Fruit fly (Drosophila melanogaster) whole organism, embryonic: ENCODE results near the gene CG17768.

Experiments used
- Atf-2 ChIP-seq: fragments of 200-800 bp; sonication (Bioruptor generic); optimal IDR thresholded peaks from 2 replicates; lab custom pipeline; 2016; ENCODE audit warnings: missing biosample characterization, missing genetic modification characterization
- B-H2 ChIP-seq: fragments of 200-800 bp; sonication (Bioruptor generic); optimal IDR thresholded peaks from 2 replicates; lab custom pipeline; 2018; ENCODE audit warnings: missing biosample characterization, mild to moderate bottlenecking, missing genetic modification characterization
- BEAF-32 ChIP-seq: fragments of 200-800 bp; sonication (Bioruptor generic); optimal IDR thresholded peaks from 3 replicates; lab custom pipeline; 2017; ENCODE audit warnings: missing biosample characterization, missing genetic modification characterization, mild to moderate bottlenecking, moderate library complexity, missing genetic modification reagents
- CG11398 ChIP-seq: fragments of 200-800 bp; sonication (Bioruptor generic); optimal IDR thresholded peaks from 2 replicates; lab custom pipeline; 2016; ENCODE audit warnings: missing biosample characterization, missing genetic modification characterization
- CG13424 ChIP-seq: fragments of 200-800 bp; sonication (Bioruptor generic); optimal IDR thresholded peaks from 2 replicates; lab custom pipeline; 2019; ENCODE audit warnings: missing biosample characterization, mild to moderate bottlenecking, missing genetic modification characterization, moderate library complexity
- CG14667 ChIP-seq: fragments of 200-800 bp; sonication (Bioruptor generic); IDR thresholded peaks from 2 replicates; pipeline ENCODE4 v1.3.6; 2022; ENCODE audit warnings: missing biosample characterization, missing genetic modification characterization
- CG17328 ChIP-seq: fragments of 200-800 bp; sonication (Bioruptor generic); IDR thresholded peaks from 2 replicates; pipeline ENCODE4 v1.3.6; 2022; ENCODE audit warnings: missing biosample characterization, missing genetic modification characterization
- CG17568 ChIP-seq: fragments of 200-800 bp; sonication (Bioruptor generic); optimal IDR thresholded peaks from 2 replicates; lab custom pipeline; 2018; ENCODE audit warnings: missing biosample characterization, mild to moderate bottlenecking, missing genetic modification characterization, moderate library complexity
- CG17802 ChIP-seq: fragments of 200-800 bp; sonication (Bioruptor generic); optimal IDR thresholded peaks from 2 replicates; lab custom pipeline; 2018; ENCODE audit warnings: missing biosample characterization, mild to moderate bottlenecking, missing genetic modification characterization, moderate library complexity
- CG17829 ChIP-seq: fragments of 200-800 bp; optimal IDR thresholded peaks from 2 replicates; lab custom pipeline; 2019; ENCODE audit warnings: missing biosample characterization, mild to moderate bottlenecking, missing genetic modification characterization, moderate library complexity
- CG2116 ChIP-seq: fragments of 200-800 bp; sonication (Bioruptor generic); optimal IDR thresholded peaks from 3 replicates; lab custom pipeline; 2018; ENCODE audit warnings: missing biosample characterization, mild to moderate bottlenecking, missing genetic modification characterization
- CG2120 ChIP-seq: fragments of 200-800 bp; sonication (Bioruptor generic); optimal IDR thresholded peaks from 3 replicates; lab custom pipeline; 2016; ENCODE audit warnings: missing biosample characterization, missing genetic modification characterization
- CG2199 ChIP-seq: fragments of 200-800 bp; sonication (Bioruptor generic); IDR thresholded peaks from 3 replicates; pipeline ENCODE4 v1.3.6; 2022; ENCODE audit warnings: missing biosample characterization, missing genetic modification characterization
- CG30020 ChIP-seq: fragments of 200-800 bp; optimal IDR thresholded peaks from 2 replicates; lab custom pipeline; 2019; ENCODE audit warnings: missing biosample characterization, mild to moderate bottlenecking, missing genetic modification characterization, moderate library complexity
- CG3281 ChIP-seq: fragments of 200-800 bp; sonication (Bioruptor generic); optimal IDR thresholded peaks from 3 replicates; lab custom pipeline; 2017; ENCODE audit warnings: missing biosample characterization, mild to moderate bottlenecking, missing genetic modification characterization
- CG6175 ChIP-seq: fragments of 200-800 bp; sonication (Bioruptor generic); IDR thresholded peaks from 3 replicates; pipeline ENCODE4 v1.3.6; 2022; ENCODE audit warnings: missing biosample characterization, missing genetic modification characterization
- CG6683 ChIP-seq: fragments of 200-800 bp; sonication (Bioruptor generic); optimal IDR thresholded peaks from 2 replicates; lab custom pipeline; 2017; ENCODE audit warnings: missing biosample characterization, mild to moderate bottlenecking, missing genetic modification characterization, missing genetic modification reagents
- CG6813 ChIP-seq: fragments of 200-800 bp; sonication (Bioruptor generic); optimal IDR thresholded peaks from 2 replicates; lab custom pipeline; 2017; ENCODE audit warnings: missing biosample characterization, missing genetic modification characterization, mild to moderate bottlenecking, moderate library complexity, missing genetic modification reagents
- CG7987 ChIP-seq: fragments of 200-800 bp; sonication (Bioruptor generic); optimal IDR thresholded peaks from 2 replicates; lab custom pipeline; 2018; ENCODE audit warnings: missing biosample characterization, mild to moderate bottlenecking, missing genetic modification characterization, moderate library complexity
- D19B ChIP-seq: fragments of 200-800 bp; sonication (Bioruptor generic); optimal IDR thresholded peaks from 2 replicates; lab custom pipeline; 2017; ENCODE audit warnings: missing biosample characterization, mild to moderate bottlenecking, missing genetic modification characterization
- Jarid2 ChIP-seq: fragments of 200-800 bp; sonication (Bioruptor generic); optimal IDR thresholded peaks from 3 replicates; lab custom pipeline; 2017; ENCODE audit warnings: mild to moderate bottlenecking, missing biosample characterization, missing genetic modification reagents, missing genetic modification characterization
- MESR4 ChIP-seq: fragments of 200-800 bp; sonication (Bioruptor generic); optimal IDR thresholded peaks from 2 replicates; lab custom pipeline; 2018; ENCODE audit warnings: missing biosample characterization, mild to moderate bottlenecking, missing genetic modification characterization, moderate library complexity
- Myb ChIP-seq: fragments of 200-800 bp; sonication (Bioruptor generic); optimal IDR thresholded peaks from 2 replicates; lab custom pipeline; 2016; ENCODE audit warnings: missing biosample characterization, missing genetic modification characterization
- Rfx ChIP-seq: fragments of 200-800 bp; sonication (Bioruptor generic); IDR thresholded peaks from 2 replicates; pipeline ENCODE4 v1.3.6; 2022; ENCODE audit warnings: missing biosample characterization, missing genetic modification characterization
- Sry-δ ChIP-seq: fragments of 200-800 bp; sonication (Bioruptor generic); optimal IDR thresholded peaks from 2 replicates; lab custom pipeline; 2016; ENCODE audit warnings: missing biosample characterization, missing genetic modification characterization
- al ChIP-seq: fragments of 200-800 bp; sonication (Bioruptor generic); IDR thresholded peaks from 2 replicates; pipeline ENCODE4 v1.3.6; 2022; ENCODE audit warnings: missing biosample characterization, missing genetic modification characterization
- amos ChIP-seq: fragments of 200-800 bp; sonication (Bioruptor generic); IDR thresholded peaks from 2 replicates; pipeline ENCODE4 v1.3.6; 2022; ENCODE audit warnings: missing biosample characterization, missing genetic modification characterization; ENCODE audit not compliant: partially characterized antibody
- ash1 ChIP-seq: fragments of 200-800 bp; sonication (Bioruptor generic); optimal IDR thresholded peaks from 2 replicates; lab custom pipeline; 2018; ENCODE audit warnings: missing biosample characterization, mild to moderate bottlenecking, missing genetic modification characterization
- ato ChIP-seq: fragments of 200-800 bp; sonication (Bioruptor generic); IDR thresholded peaks from 2 replicates; pipeline ENCODE4 v1.3.6; 2022; ENCODE audit warnings: missing biosample characterization, missing genetic modification characterization; ENCODE audit not compliant: partially characterized antibody
- bab2 ChIP-seq: fragments of 200-800 bp; sonication (Bioruptor generic); optimal IDR thresholded peaks from 2 replicates; lab custom pipeline; 2016; ENCODE audit warnings: missing biosample characterization, missing genetic modification characterization
- bbx ChIP-seq: fragments of 200-800 bp; sonication (Bioruptor generic); IDR thresholded peaks from 2 replicates; pipeline ENCODE4 v1.3.6; 2022; ENCODE audit warnings: missing biosample characterization, missing genetic modification characterization; ENCODE audit not compliant: partially characterized antibody
- cas ChIP-seq: fragments of 200-800 bp; sonication (Bioruptor generic); IDR thresholded peaks from 2 replicates; pipeline ENCODE4 v1.3.6; 2022; ENCODE audit warnings: missing biosample characterization, missing genetic modification characterization
- croc ChIP-seq: fragments of 200-800 bp; sonication (Bioruptor generic); conservative IDR thresholded peaks from 3 replicates; pipeline ENCODE4 v1.3.6; 2022; ENCODE audit warnings: missing biosample characterization, missing genetic modification characterization
- ewg ChIP-seq: fragments of 200-800 bp; sonication (Bioruptor generic); optimal IDR thresholded peaks from 3 replicates; lab custom pipeline; 2017; ENCODE audit warnings: mild to moderate bottlenecking, missing biosample characterization, missing genetic modification reagents, missing genetic modification characterization
- gro ChIP-seq: fragments of 200-800 bp; sonication (Bioruptor generic); optimal IDR thresholded peaks from 2 replicates; lab custom pipeline; 2016; ENCODE audit warnings: missing biosample characterization, missing genetic modification characterization
- ham ChIP-seq: fragments of 200-800 bp; sonication (Bioruptor generic); IDR thresholded peaks from 2 replicates; pipeline ENCODE4 v1.3.6; 2022; ENCODE audit warnings: missing biosample characterization, missing genetic modification characterization
- hth ChIP-seq: fragments of >200 bp; optimal IDR thresholded peaks from 2 replicates; lab custom pipeline; 2017; ENCODE audit warnings: inconsistent platforms
- jing ChIP-seq: fragments of 200-800 bp; sonication (Bioruptor generic); optimal IDR thresholded peaks from 2 replicates; lab custom pipeline; 2018; ENCODE audit warnings: missing biosample characterization, mild to moderate bottlenecking, missing genetic modification characterization
- lilli ChIP-seq: fragments of 200-800 bp; sonication (Bioruptor generic); optimal IDR thresholded peaks from 3 replicates; lab custom pipeline; 2016; ENCODE audit warnings: missing biosample characterization, missing genetic modification characterization
- mam ChIP-seq: fragments of 200-800 bp; sonication (Bioruptor generic); optimal IDR thresholded peaks from 3 replicates; lab custom pipeline; 2016; ENCODE audit warnings: missing biosample characterization, missing genetic modification characterization
- nerfin-1 ChIP-seq: fragments of 200-800 bp; sonication (Bioruptor generic); optimal IDR thresholded peaks from 3 replicates; lab custom pipeline; 2019; ENCODE audit warnings: missing biosample characterization, mild to moderate bottlenecking, missing genetic modification characterization, moderate library complexity
- onecut ChIP-seq: fragments of 200-800 bp; sonication (Bioruptor generic); IDR thresholded peaks from 2 replicates; pipeline ENCODE4 v1.3.6; 2022; ENCODE audit warnings: missing biosample characterization, missing genetic modification characterization
- pzg ChIP-seq: fragments of 200-800 bp; sonication (Bioruptor generic); optimal IDR thresholded peaks from 3 replicates; lab custom pipeline; 2018; ENCODE audit warnings: missing biosample characterization, mild to moderate bottlenecking, missing genetic modification characterization, moderate library complexity
- row ChIP-seq: fragments of 200-800 bp; sonication (Bioruptor generic); IDR thresholded peaks from 3 replicates; pipeline ENCODE4 v1.3.6; 2022; ENCODE audit warnings: missing biosample characterization, missing genetic modification characterization
- sens ChIP-seq: fragments of 200-800 bp; sonication (Bioruptor generic); peaks from one replicate; lab custom pipeline; 2016; ENCODE audit warnings: missing biosample characterization, missing genetic modification characterization
- slbo ChIP-seq: fragments of 200-800 bp; sonication (Bioruptor generic); IDR thresholded peaks from 2 replicates; pipeline ENCODE4 v1.3.6; 2022; ENCODE audit warnings: missing biosample characterization, missing genetic modification characterization
- slou ChIP-seq: fragments of 200-800 bp; sonication (Bioruptor generic); optimal IDR thresholded peaks from 3 replicates; lab custom pipeline; 2016; ENCODE audit warnings: missing biosample characterization, missing genetic modification characterization
- slp2 ChIP-seq: fragments of 200-800 bp; sonication (Bioruptor generic); optimal IDR thresholded peaks from 2 replicates; lab custom pipeline; 2016; ENCODE audit warnings: missing biosample characterization, missing genetic modification characterization
- sqz ChIP-seq: fragments of 200-800 bp; sonication (Bioruptor generic); optimal IDR thresholded peaks from 3 replicates; lab custom pipeline; 2018; ENCODE audit warnings: missing biosample characterization, mild to moderate bottlenecking, missing genetic modification characterization
- ssp ChIP-seq: fragments of 200-800 bp; sonication (Bioruptor generic); IDR thresholded peaks from 2 replicates; pipeline ENCODE4 v1.3.6; 2022; ENCODE audit warnings: missing biosample characterization, missing genetic modification characterization

CG17768 gene

DNA sequence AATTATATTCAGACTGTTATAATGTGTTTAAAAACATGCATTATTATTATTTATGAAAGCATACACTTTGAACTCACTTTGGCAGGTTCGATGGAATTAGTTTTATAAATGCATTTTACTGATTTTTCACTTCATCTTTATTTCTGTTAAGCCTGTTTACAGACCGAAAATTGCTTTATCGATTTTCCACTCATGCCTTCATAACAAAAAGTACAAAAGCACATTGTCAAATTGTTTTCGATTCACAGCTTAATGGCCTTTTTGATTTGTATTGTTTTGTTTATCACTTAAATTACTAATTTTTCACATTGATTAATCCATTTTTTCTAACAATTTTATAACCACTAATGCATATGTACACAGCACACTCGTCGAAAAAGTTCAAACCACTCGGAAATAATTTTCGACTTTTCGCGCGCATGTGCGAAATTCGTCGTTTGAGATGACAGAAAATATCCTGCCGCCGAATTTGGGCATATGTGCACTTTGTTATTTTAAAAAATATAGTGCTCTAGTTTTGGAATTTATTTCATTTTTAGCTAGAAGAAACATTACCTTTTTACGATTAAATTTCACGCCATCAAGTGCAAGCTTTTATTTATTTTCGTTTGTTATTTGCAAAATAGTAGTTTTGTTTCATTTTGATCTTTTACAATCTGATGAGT, 31.3 kb downstream of the CG17768 start, which contains the start of gene rho-5:
rho-5 (minus strand) TSS at position 296 of the 665 bp plus-strand sequence.
- TF ChIP-seq CG2199 (no peak), MESR4 (GFP tag; lab: Kevin White, UChicago) (peak; percentile 7), jing (no peak), CG6813 (GFP tag; lab: Kevin White, UChicago) (no peak), CG2116 (no peak), mam (GFP tag; lab: Kevin White, UChicago) (peak; percentile 5), ato (no peak), al (GFP tag; lab: Robert Waterston, UW) (no peak), cas (GFP tag; lab: Robert Waterston, UW) (no peak), BEAF-32 (GFP tag; lab: Kevin White, UChicago) (peak; percentile 8), bbx (GFP tag; lab: Robert Waterston, UW) (no peak), pzg (GFP tag; lab: Kevin White, UChicago) (peak; percentile 6), CG3281 (GFP tag; lab: Kevin White, UChicago) (no peak), CG14667 (GFP tag; lab: Robert Waterston, UW) (no peak), ewg (GFP tag; lab: Kevin White, UChicago) (peak; percentile 97), slp2 (no peak), CG2120 (GFP tag; lab: Kevin White, UChicago) (peak; percentile 50), CG17802 (tag; lab: Kevin White, UChicago) (no peak), onecut (GFP tag; lab: Robert Waterston, UW) (peak; percentile 93), CG30020 (tag; lab: Kevin White, UChicago) (peak; percentile 13), lilli (peak; percentile 15), slou (GFP tag; lab: Kevin White, UChicago) (no peak), CG11398 (no peak), B-H2 (no peak), CG17829 (tag; lab: Kevin White, UChicago) (no peak), ssp (GFP tag; lab: Robert Waterston, UW) (no peak), Rfx (GFP tag; lab: Robert Waterston, UW) (peak; percentile 45; the same call in 1 of the 2 replicates), CG13424 (tag; lab: Kevin White, UChicago) (no peak), CG17328 (GFP tag; lab: Robert Waterston, UW) (0 out of 2 replicates have a peak, but pooled peaks have one; percentile 28), Jarid2 (GFP tag; lab: Kevin White, UChicago) (no peak), CG7987 (GFP tag; lab: Kevin White, UChicago) (no peak), CG17568 (GFP tag; lab: Kevin White, UChicago) (no peak), gro (GFP tag; lab: Kevin White, UChicago) (peak; percentile 6), ash1 (GFP tag; lab: Kevin White, UChicago) (no peak), sqz (no peak), Atf-2 (no peak), row (GFP tag; lab: Robert Waterston, UW) (peak; percentile 60), Myb (GFP tag; lab: Kevin White, UChicago) (no peak), Sry-δ (GFP tag; lab: Kevin White, UChicago) (peak; percentile 40), amos (GFP tag; lab: Robert Waterston, UW) (no peak; the same call in 1 of the 2 replicates), ham (GFP tag; lab: Robert Waterston, UW) (no peak), slbo (GFP tag; lab: Robert Waterston, UW) (peak; percentile 34; the same call in 1 of the 2 replicates), bab2 (GFP tag; lab: Kevin White, UChicago) (no peak), D19B (GFP tag; lab: Kevin White, UChicago) (peak; percentile 65), CG6175 (GFP tag; lab: Robert Waterston, UW) (no peak), CG6683 (GFP tag; lab: Kevin White, UChicago) (no peak), sens (GFP tag; lab: Kevin White, UChicago) (peak; percentile 53), hth (lab: Kevin White, UChicago) (no peak), nerfin-1 (no peak), croc (GFP tag; lab: Robert Waterston, UW) (no peak)
